Worm (Caenorhabditis elegans): ENCODE data around the gene far-2.
A peak's percentile ranks its signal among the peaks of the same experiment; 100 is the strongest.

far-2 gene

ce11 chrIII:9114649-9115048 lies 33.0 kb downstream of the far-2 start, which contains the start of gene ZK512.1:
TSS of gene ZK512.1 (plus strand) at chrIII:9114949.
- no peak for TF ChIP-seq nhr-42 (GFP tag; IDR thresholded peaks at IDR 0.05)
- no peak for TF ChIP-seq lim-7 (GFP tag; IDR thresholded peaks at IDR 0.05)

- TF ChIP-seq nhr-77 (tag; optimal IDR thresholded peaks at IDR 0.05): no peak
- peak in 1 of 2 experiments; percentile 77 for TF ChIP-seq unc-62 (GFP tag; optimal IDR thresholded peaks at IDR 0.05 in 1 of 2)
- TF ChIP-seq unc-62 (tag; optimal IDR thresholded peaks at IDR 0.05): no peak
- TF ChIP-seq aha-1 (tag): peak; percentile 52
These were observed 34.1 kb downstream of the far-2 start for ce11 chrIII:9115745-9116144.

- TF ChIP-seq Y75B8A.6 (GFP tag; IDR thresholded peaks at IDR 0.05) (no peak), unc-62 (GFP tag; optimal IDR thresholded peaks at IDR 0.05 in 1 of 2) (peak in 1 of 2 experiments; percentile 81), unc-62 (tag; optimal IDR thresholded peaks at IDR 0.05) (no peak)
These were observed 36.8 kb downstream of the far-2 start, which contains the start of gene grl-11 for ce11 chrIII:9118314-9118850. TSS of gene grl-11 (minus strand) at chrIII:9118364.

ce11 chrIII:9118921-9119606 lies 37.4 kb downstream of the far-2 start, which contains the start of gene ced-11:
TSS of gene ced-11 (plus strand) at chrIII:9119556.
- TF ChIP-seq F49E8.2 (tag; optimal IDR thresholded peaks at IDR 0.05; ENCODE audit: borderline replicate concordance) (no peak), unc-62 (GFP tag; optimal IDR thresholded peaks at IDR 0.05 in 1 of 2) (peak in 1 of 2 experiments; percentile 17), unc-62 (tag; optimal IDR thresholded peaks at IDR 0.05) (no peak)

- TF ChIP-seq dpl-1 (GFP tag; optimal IDR thresholded peaks at IDR 0.05) (peak; percentile 41), pha-4 (GFP tag; IDR thresholded peaks at IDR 0.05) (no peak), pha-4 (tag; optimal IDR thresholded peaks at IDR 0.05) (peak; percentile 60), dmd-8 (GFP tag; IDR thresholded peaks at IDR 0.05) (no peak), R02D3.7 (tag; optimal IDR thresholded peaks at IDR 0.05) (no peak), ztf-7 (tag; optimal IDR thresholded peaks at IDR 0.05) (no peak), aha-1 (tag) (peak; percentile 44), hmg-1.1 (GFP tag; IDR thresholded peaks at IDR 0.05) (0 out of 2 replicates have a peak, but pooled peaks have one; percentile 24), unc-62 (GFP tag; optimal IDR thresholded peaks at IDR 0.05 in 1 of 2) (peak in 1 of 2 experiments; percentile 93), unc-62 (tag; optimal IDR thresholded peaks at IDR 0.05) (no peak), unc-39 (tag; optimal IDR thresholded peaks at IDR 0.05) (no peak), mes-2 (tag; optimal IDR thresholded peaks at IDR 0.05; ENCODE audit: poor library complexity, severe bottlenecking) (peak; percentile 75), nhr-28 (tag; optimal IDR thresholded peaks at IDR 0.05) (peak; percentile 4)
These were observed 44.2 kb downstream of the far-2 start, which contains the start of gene sec-16A.1 for ce11 chrIII:9125789-9126304. TSS of gene sec-16A.1 (plus strand) at chrIII:9125839.

- TF ChIP-seq nhr-25 (tag; optimal IDR thresholded peaks at IDR 0.05; ENCODE audit: borderline replicate concordance, insufficient read depth): no peak
- no peak for TF ChIP-seq tra-1 (GFP tag; IDR thresholded peaks at IDR 0.05)
- no peak for TF ChIP-seq hlh-30 (tag; optimal IDR thresholded peaks at IDR 0.05; ENCODE audit: insufficient read depth)
- no peak for TF ChIP-seq unc-130 (GFP tag; optimal IDR thresholded peaks at IDR 0.05)
- TF ChIP-seq egl-27 (tag; optimal IDR thresholded peaks at IDR 0.05): no peak
- TF ChIP-seq ZK546.5 (tag; optimal IDR thresholded peaks at IDR 0.05): no peak
- no peak for TF ChIP-seq mep-1 (tag; optimal IDR thresholded peaks at IDR 0.05)
- TF ChIP-seq duxl-1 (tag; optimal IDR thresholded peaks at IDR 0.05; ENCODE audit: poor library complexity): no peak
- no peak for TF ChIP-seq ceh-28 (tag; optimal IDR thresholded peaks at IDR 0.05)
- TF ChIP-seq lim-7 (GFP tag; IDR thresholded peaks at IDR 0.05): no peak
- no peak for TF ChIP-seq Y75B8A.6 (GFP tag; IDR thresholded peaks at IDR 0.05)
- TF ChIP-seq vab-7 (GFP tag; IDR thresholded peaks at IDR 0.05): no peak
- no peak for TF ChIP-seq lin-15B (tag; optimal IDR thresholded peaks at IDR 0.05)
These were observed 49.0 kb downstream of the far-2 start, which contains the start of gene ZK512.10 for ce11 chrIII:9130588-9130987. TSS of gene ZK512.10 (plus strand) at chrIII:9130888.
